Worm (Caenorhabditis elegans) whole organism, L4 larva: ENCODE measurements around the gene clec-167.

Experiments used
- F37D6.2 ChIP-seq: sonication (generic microtip); optimal IDR thresholded peaks from 2 replicates; lab custom pipeline; 2016; ENCODE audit warnings: mild to moderate bottlenecking, missing genetic modification characterization, missing compliant biosample characterization
- aly-2 ChIP-seq: sonication (generic microtip); optimal IDR thresholded peaks from 2 replicates; lab custom pipeline; 2018; ENCODE audit warnings: missing biosample characterization, missing genetic modification characterization
- lin-13 ChIP-seq: fragments of 150-350 bp; optimal IDR thresholded peaks from 2 replicates; lab custom pipeline; 2014; ENCODE audit warnings: missing biosample characterization, missing genetic modification reagents, missing genetic modification characterization
- nhr-11 ChIP-seq: fragments of 150-350 bp; optimal IDR thresholded peaks from 2 replicates; lab custom pipeline; 2014; ENCODE audit warnings: missing biosample characterization, missing genetic modification characterization
- nhr-77 ChIP-seq: fragments of 150-350 bp; optimal IDR thresholded peaks from 2 replicates; lab custom pipeline; 2014; ENCODE audit warnings: missing biosample characterization, missing genetic modification characterization
- ztf-11 ChIP-seq: fragments of 150-350 bp; optimal IDR thresholded peaks from 2 replicates; lab custom pipeline; 2014; ENCODE audit warnings: missing biosample characterization, missing genetic modification characterization

ce11 chrIV:1224781-1225180, 30.8 kb downstream of the clec-167 start:
- no peak for TF ChIP-seq aly-2
- no peak for TF ChIP-seq nhr-77 (tag; lab: Kevin White, UChicago)
- TF ChIP-seq lin-13 (GFP tag; lab: Kevin White, UChicago), result no peak
- TF ChIP-seq nhr-11 (tag; lab: Kevin White, UChicago), result no peak
- TF ChIP-seq F37D6.2 (tag; lab: Kevin White, UChicago), result no peak
- no peak for TF ChIP-seq ztf-11 (tag; lab: Kevin White, UChicago)
